Worm (Caenorhabditis elegans) whole organism, young adult: ENCODE results near the gene srh-293.

ENCODE experiments used
- B0035.1 ChIP-seq: sonication (generic microtip); optimal IDR thresholded peaks from 2 replicates; lab custom pipeline; 2016; ENCODE audit warnings: missing genetic modification characterization, mild to moderate bottlenecking, missing compliant biosample characterization, missing genotype, missing genetic modification reagents
- B0261.1 ChIP-seq: sonication (generic microtip); optimal IDR thresholded peaks from 2 replicates; lab custom pipeline; 2016; ENCODE audit warnings: mild to moderate bottlenecking, missing genetic modification characterization, moderate library complexity, missing compliant biosample characterization
- F37B4.10 ChIP-seq: fragments of 200-800 bp; sonication (Bioruptor generic); IDR thresholded peaks from 2 replicates; pipeline ENCODE4 v1.3.6; 2022; ENCODE audit warnings: missing genetic modification characterization, missing compliant biosample characterization
- T26A5.8 ChIP-seq: sonication (generic microtip); optimal IDR thresholded peaks from 2 replicates; lab custom pipeline; 2016; ENCODE audit warnings: missing genetic modification characterization, missing compliant biosample characterization
- Y53F4B.3 ChIP-seq: fragments of 200-800 bp; sonication (Bioruptor generic); IDR thresholded peaks from 2 replicates; pipeline ENCODE4 v1.3.6; 2022; ENCODE audit warnings: missing genetic modification reagents, missing genetic modification characterization, missing compliant biosample characterization
- Y67H2A.10 ChIP-seq: fragments of 200-800 bp; sonication (Bioruptor generic); conservative IDR thresholded peaks from 2 replicates; pipeline ENCODE4 v1.3.6; 2022; ENCODE audit warnings: missing genetic modification reagents, missing genetic modification characterization, missing compliant biosample characterization
- ZK185.1 ChIP-seq: sonication (generic microtip); optimal IDR thresholded peaks from 2 replicates; lab custom pipeline; 2016; ENCODE audit warnings: mild to moderate bottlenecking, missing genetic modification characterization, missing compliant biosample characterization; ENCODE audit not compliant: poor library complexity, severe bottlenecking
- ama-1 ChIP-seq, 3 experiments: fragments of 150-350 bp in 1 of 3; sonication (generic microtip) in 2 of 3; optimal IDR thresholded peaks; 2 replicates each; lab custom pipeline; 2014 to 2018; ENCODE audit warnings: missing biosample characterization in 2 of 3, missing genetic modification characterization in 2 of 3, missing genetic modification reagents in 2 of 3
- atf-7 ChIP-seq: sonication (generic microtip); optimal IDR thresholded peaks from 2 replicates; lab custom pipeline; 2017; ENCODE audit warnings: mild to moderate bottlenecking, missing genetic modification characterization, missing compliant biosample characterization
- attf-3 ChIP-seq: fragments of 200-800 bp; sonication (Bioruptor generic); conservative IDR thresholded peaks from 2 replicates; pipeline ENCODE4 v1.3.6; 2022; ENCODE audit warnings: missing genetic modification reagents, missing genetic modification characterization, missing compliant biosample characterization
- ceh-27 ChIP-seq: fragments of 200-800 bp; sonication (Bioruptor generic); optimal IDR thresholded peaks from 2 replicates; lab custom pipeline; 2018; ENCODE audit warnings: mild to moderate bottlenecking, missing genetic modification characterization, moderate library complexity, missing compliant biosample characterization
- ceh-40 ChIP-seq: fragments of 200-800 bp; sonication (Bioruptor generic); IDR thresholded peaks from 2 replicates; pipeline ENCODE4 v1.3.6; 2022; ENCODE audit warnings: missing genetic modification characterization, missing compliant biosample characterization
- dox-1 ChIP-seq: fragments of 200-800 bp; sonication (Bioruptor generic); IDR thresholded peaks from 2 replicates; pipeline ENCODE4 v1.3.6; 2022; ENCODE audit warnings: missing genetic modification reagents, missing genetic modification characterization, missing compliant biosample characterization
- dpl-1 ChIP-seq: fragments of 150-350 bp; optimal IDR thresholded peaks from 2 replicates; lab custom pipeline; 2014; ENCODE audit warnings: missing biosample characterization, missing genetic modification reagents, missing genetic modification characterization
- efl-1 ChIP-seq: fragments of 150-350 bp; optimal IDR thresholded peaks from 2 replicates; lab custom pipeline; 2014; ENCODE audit warnings: missing biosample characterization, missing genetic modification reagents, missing genetic modification characterization
- egl-44 ChIP-seq: fragments of 200-800 bp; sonication (Bioruptor generic); IDR thresholded peaks from 2 replicates; pipeline ENCODE4 v1.3.6; 2022; ENCODE audit warnings: missing genetic modification reagents, missing genetic modification characterization, missing compliant biosample characterization
- egrh-3 ChIP-seq: fragments of 200-800 bp; sonication (Bioruptor generic); IDR thresholded peaks from 2 replicates; pipeline ENCODE4 v1.3.6; 2022; ENCODE audit warnings: missing genetic modification reagents, missing genetic modification characterization, missing compliant biosample characterization
- ets-4 ChIP-seq: fragments of 200-800 bp; sonication (Bioruptor generic); optimal IDR thresholded peaks from 2 replicates; lab custom pipeline; 2018; ENCODE audit warnings: mild to moderate bottlenecking, missing genetic modification characterization, missing compliant biosample characterization
- hlh-12 ChIP-seq: sonication (generic microtip); optimal IDR thresholded peaks from 2 replicates; lab custom pipeline; 2016; ENCODE audit warnings: missing genetic modification characterization, missing compliant biosample characterization
- hlh-26 ChIP-seq: fragments of 200-800 bp; sonication (Bioruptor generic); conservative IDR thresholded peaks from 2 replicates; pipeline ENCODE4 v1.3.6; 2022; ENCODE audit warnings: missing genetic modification reagents, missing genetic modification characterization, missing compliant biosample characterization
- hmg-20 ChIP-seq: fragments of 200-800 bp; sonication (Bioruptor generic); IDR thresholded peaks from 2 replicates; pipeline ENCODE4 v1.3.6; 2022; ENCODE audit warnings: missing genetic modification reagents, missing genetic modification characterization, missing compliant biosample characterization
- let-607 ChIP-seq, 2 experiments: fragments of 200-800 bp in 1 of 2; sonication (Bioruptor generic) in 1 of 2; sonication (generic microtip) in 1 of 2; optimal IDR thresholded peaks; 2 replicates each; lab custom pipeline; 2016 to 2018; ENCODE audit warnings: mild to moderate bottlenecking in 2 of 2, missing compliant biosample characterization in 2 of 2, missing genetic modification characterization in 2 of 2, moderate library complexity in 2 of 2, missing genotype in 1 of 2
- lin-35 ChIP-seq, 3 experiments: fragments of 150-350 bp in 2 of 3; sonication (generic microtip) in 1 of 3; optimal IDR thresholded peaks; 2 replicates each; lab custom pipeline; 2014 to 2018; ENCODE audit warnings: missing biosample characterization in 3 of 3, missing genetic modification characterization in 3 of 3, missing genetic modification reagents in 3 of 3
- lir-1 ChIP-seq: fragments of 200-800 bp; sonication (Bioruptor generic); conservative IDR thresholded peaks from 2 replicates; pipeline ENCODE4 v1.3.6; 2022; ENCODE audit warnings: missing genetic modification reagents, missing genetic modification characterization, missing compliant biosample characterization
- madf-6 ChIP-seq: fragments of 200-800 bp; sonication (Bioruptor generic); IDR thresholded peaks from 2 replicates; pipeline ENCODE4 v1.3.6; 2022; ENCODE audit warnings: missing genetic modification reagents, missing genetic modification characterization, missing compliant biosample characterization
- mel-28 ChIP-seq: sonication (generic microtip); optimal IDR thresholded peaks from 2 replicates; lab custom pipeline; 2016; ENCODE audit warnings: borderline replicate concordance, mild to moderate bottlenecking, missing genetic modification characterization, missing compliant biosample characterization
- mxl-1 ChIP-seq: sonication (generic microtip); optimal IDR thresholded peaks from 2 replicates; lab custom pipeline; 2016; ENCODE audit warnings: missing genetic modification characterization, missing compliant biosample characterization
- nfyb-1 ChIP-seq: fragments of 200-800 bp; sonication (Bioruptor generic); IDR thresholded peaks from 2 replicates; pipeline ENCODE4 v1.3.6; 2022; ENCODE audit warnings: missing genetic modification reagents, missing genetic modification characterization, missing compliant biosample characterization
- nhr-27 ChIP-seq: fragments of 200-800 bp; sonication (Bioruptor generic); optimal IDR thresholded peaks from 2 replicates; lab custom pipeline; 2018; ENCODE audit warnings: mild to moderate bottlenecking, missing genetic modification characterization, moderate library complexity, missing compliant biosample characterization
- nhr-80 ChIP-seq: sonication (generic microtip); optimal IDR thresholded peaks from 2 replicates; lab custom pipeline; 2016; ENCODE audit warnings: missing genetic modification characterization, missing compliant biosample characterization
- pbrm-1 ChIP-seq: fragments of 200-800 bp; sonication (Bioruptor generic); IDR thresholded peaks from 2 replicates; pipeline ENCODE4 v1.3.6; 2022; ENCODE audit warnings: missing genetic modification reagents, missing genetic modification characterization, missing compliant biosample characterization
- rcor-1 ChIP-seq: fragments of 200-800 bp; sonication (Bioruptor generic); IDR thresholded peaks from 2 replicates; pipeline ENCODE4 v1.3.6; 2022; ENCODE audit warnings: missing genetic modification reagents, missing genetic modification characterization, missing compliant biosample characterization
- repo-1 ChIP-seq: sonication (generic microtip); optimal IDR thresholded peaks from 2 replicates; lab custom pipeline; 2017; ENCODE audit warnings: mild to moderate bottlenecking, missing genetic modification characterization, missing compliant biosample characterization
- sdz-38 ChIP-seq: sonication (generic microtip); optimal IDR thresholded peaks from 2 replicates; lab custom pipeline; 2016; ENCODE audit warnings: missing genotype, missing genetic modification characterization, missing compliant biosample characterization
- somi-1 ChIP-seq: fragments of 200-800 bp; sonication (Bioruptor generic); optimal IDR thresholded peaks from 2 replicates; lab custom pipeline; 2018; ENCODE audit warnings: mild to moderate bottlenecking, missing genetic modification characterization, missing compliant biosample characterization
- unc-62 ChIP-seq: fragments of 150-350 bp; optimal IDR thresholded peaks from 2 replicates; lab custom pipeline; 2014; ENCODE audit warnings: missing biosample characterization, missing genetic modification reagents, missing genetic modification characterization
- zfh-2 ChIP-seq: fragments of 200-800 bp; sonication (Bioruptor generic); conservative IDR thresholded peaks from 2 replicates; pipeline ENCODE4 v1.3.6; 2022; ENCODE audit warnings: missing genetic modification reagents, missing genetic modification characterization, missing compliant biosample characterization
- ztf-22 ChIP-seq: fragments of 200-800 bp; sonication (Bioruptor generic); optimal IDR thresholded peaks from 2 replicates; lab custom pipeline; 2018; ENCODE audit warnings: mild to moderate bottlenecking, missing genetic modification characterization, moderate library complexity, missing compliant biosample characterization
- ztf-6 ChIP-seq: fragments of 200-800 bp; sonication (Bioruptor generic); IDR thresholded peaks from 2 replicates; pipeline ENCODE4 v1.3.6; 2022; ENCODE audit warnings: missing genetic modification reagents, missing genetic modification characterization, missing compliant biosample characterization

Gene srh-293

ce11 chrV:15887708-15888295 is 21.9 kb downstream of the srh-293 start (continued):
- TF ChIP-seq nfyb-1: peak; percentile 55; the same call in 1 of the 2 replicates
- no peak for TF ChIP-seq efl-1
- TF ChIP-seq attf-3 (GFP tag; lab: Robert Waterston, UW): no peak
- TF ChIP-seq somi-1 (GFP tag; lab: Kevin White, UChicago): no peak
- TF ChIP-seq zfh-2 (GFP tag; lab: Robert Waterston, UW): no peak
- no peak for TF ChIP-seq Y67H2A.10 (GFP tag; lab: Robert Waterston, UW)
- no peak for TF ChIP-seq mxl-1 (tag; lab: Kevin White, UChicago)
- no peak for TF ChIP-seq B0261.1 (tag; lab: Kevin White, UChicago)
- TF ChIP-seq dox-1: peak; percentile 32; the same call in 1 of the 2 replicates
- TF ChIP-seq ceh-40 (GFP tag; lab: Robert Waterston, UW): no peak
- no peak for TF ChIP-seq T26A5.8
- no peak for TF ChIP-seq hlh-12 (tag; lab: Kevin White, UChicago)
- no peak for TF ChIP-seq hlh-26 (GFP tag; lab: Robert Waterston, UW)
- TF ChIP-seq egrh-3 (GFP tag; lab: Robert Waterston, UW): no peak
- TF ChIP-seq egl-44 (GFP tag; lab: Robert Waterston, UW): 0 out of 2 replicates have a peak, but pooled peaks have one; percentile 23
- TF ChIP-seq lin-35 (GFP tag; optimal IDR thresholded peaks at IDR 0.05; lab: Kevin White, UChicago): no peak
- TF ChIP-seq atf-7 (tag; lab: Kevin White, UChicago): no peak
- TF ChIP-seq F37B4.10 (GFP tag; lab: Robert Waterston, UW): no peak
- TF ChIP-seq unc-62 (GFP tag; lab: Kevin White, UChicago): no peak
- TF ChIP-seq ztf-22 (GFP tag; lab: Kevin White, UChicago): peak; percentile 26
- no peak for TF ChIP-seq sdz-38 (tag; lab: Kevin White, UChicago)
- TF ChIP-seq Y53F4B.3 (GFP tag; lab: Robert Waterston, UW): no peak
- no peak for TF ChIP-seq let-607 (tag; optimal IDR thresholded peaks at IDR 0.05; lab: Kevin White, UChicago)
- no peak for TF ChIP-seq ets-4 (GFP tag; lab: Kevin White, UChicago)
- TF ChIP-seq lir-1 (GFP tag; lab: Robert Waterston, UW): no peak
- no peak for TF ChIP-seq repo-1 (tag; lab: Kevin White, UChicago)
- no peak for TF ChIP-seq ZK185.1
- no peak for TF ChIP-seq nhr-27 (tag; lab: Kevin White, UChicago)
- TF ChIP-seq B0035.1 (tag; lab: Kevin White, UChicago): no peak
- TF ChIP-seq hmg-20 (GFP tag; lab: Robert Waterston, UW): no peak
- TF ChIP-seq ztf-6 (GFP tag; lab: Robert Waterston, UW): no peak
- peak; percentile 72 for TF ChIP-seq nhr-80 (tag; lab: Kevin White, UChicago)
- TF ChIP-seq rcor-1 (GFP tag; lab: Robert Waterston, UW): no peak
- TF ChIP-seq ama-1 (optimal IDR thresholded peaks at IDR 0.05; lab: Kevin White, UChicago): no peak
- no peak for TF ChIP-seq ama-1 (GFP tag; optimal IDR thresholded peaks at IDR 0.05; lab: Kevin White, UChicago)

ce11 chrV:15888751-15889150 is 22.8 kb downstream of the srh-293 start, which contains the start of gene cgt-1:
Gene cgt-1, minus strand, starts transcription at chrV:15888851.
- TF ChIP-seq dpl-1 (GFP tag; lab: Kevin White, UChicago): no peak
- no peak for TF ChIP-seq madf-6 (GFP tag; lab: Robert Waterston, UW)
- no peak for TF ChIP-seq pbrm-1 (GFP tag; lab: Robert Waterston, UW)
- no peak for TF ChIP-seq mel-28
- no peak for TF ChIP-seq ztf-22 (GFP tag; lab: Kevin White, UChicago)
- no peak for TF ChIP-seq ceh-27 (GFP tag; lab: Kevin White, UChicago)
